Fruit fly (Drosophila melanogaster) whole organism, embryonic: ENCODE measurements around the gene Snx6.

ENCODE experiments used
- C15 ChIP-seq: fragments of 200-800 bp; sonication (Bioruptor generic); IDR thresholded peaks from 3 replicates; pipeline ENCODE4 v1.3.6; 2022; ENCODE audit warnings: missing biosample characterization, missing genetic modification characterization
- CG10274 ChIP-seq: fragments of 200-800 bp; sonication (Bioruptor generic); optimal IDR thresholded peaks from 3 replicates; lab custom pipeline; 2017; ENCODE audit warnings: missing biosample characterization, mild to moderate bottlenecking, missing genetic modification characterization
- CG11456 ChIP-seq: fragments of 200-800 bp; sonication (Bioruptor generic); IDR thresholded peaks from 3 replicates; pipeline ENCODE4 v1.3.6; 2022; ENCODE audit warnings: missing biosample characterization, missing genetic modification characterization
- CG1233 ChIP-seq: fragments of 200-800 bp; sonication (Bioruptor generic); optimal IDR thresholded peaks from 4 replicates; lab custom pipeline; 2018; ENCODE audit warnings: missing biosample characterization, mild to moderate bottlenecking, missing genetic modification characterization
- CG12659 ChIP-seq: fragments of 200-800 bp; sonication (Bioruptor generic); optimal IDR thresholded peaks from 3 replicates; lab custom pipeline; 2017; ENCODE audit warnings: mild to moderate bottlenecking, missing biosample characterization, missing genetic modification reagents, missing genetic modification characterization
- CG13296 ChIP-seq: fragments of 200-800 bp; sonication (Bioruptor generic); optimal IDR thresholded peaks from 3 replicates; lab custom pipeline; 2018; ENCODE audit warnings: missing biosample characterization, mild to moderate bottlenecking, missing genetic modification characterization
- CG17328 ChIP-seq: fragments of 200-800 bp; sonication (Bioruptor generic); IDR thresholded peaks from 2 replicates; pipeline ENCODE4 v1.3.6; 2022; ENCODE audit warnings: missing biosample characterization, missing genetic modification characterization
- CG3065 ChIP-seq: fragments of 200-800 bp; sonication (Bioruptor generic); optimal IDR thresholded peaks from 2 replicates; lab custom pipeline; 2016; ENCODE audit warnings: missing biosample characterization, missing genetic modification characterization
- CG33557 ChIP-seq: fragments of 200-800 bp; sonication (Bioruptor generic); optimal IDR thresholded peaks from 2 replicates; lab custom pipeline; 2019; ENCODE audit warnings: missing biosample characterization, mild to moderate bottlenecking, missing genetic modification characterization, moderate library complexity
- CG34224 ChIP-seq: fragments of 200-800 bp; sonication (Bioruptor generic); IDR thresholded peaks from 3 replicates; pipeline ENCODE4 v1.3.6; 2022; ENCODE audit warnings: missing biosample characterization, missing genetic modification characterization; ENCODE audit not compliant: partially characterized antibody
- CG3847 ChIP-seq: fragments of 200-800 bp; sonication (Bioruptor generic); IDR thresholded peaks from 2 replicates; pipeline ENCODE4 v1.3.6; 2022; ENCODE audit warnings: missing biosample characterization, missing genetic modification characterization
- CG6689 ChIP-seq: fragments of 200-800 bp; sonication (Bioruptor generic); IDR thresholded peaks from 2 replicates; pipeline ENCODE4 v1.3.6; 2022; ENCODE audit warnings: missing biosample characterization, missing genetic modification characterization
- CG8089 ChIP-seq: fragments of 200-800 bp; sonication (Bioruptor generic); optimal IDR thresholded peaks from 3 replicates; lab custom pipeline; 2016; ENCODE audit warnings: missing biosample characterization, missing genetic modification characterization
- CG9727 ChIP-seq: fragments of 200-800 bp; sonication (Bioruptor generic); optimal IDR thresholded peaks from 3 replicates; lab custom pipeline; 2017; ENCODE audit warnings: missing biosample characterization, mild to moderate bottlenecking, missing genetic modification characterization
- Camta ChIP-seq: fragments of 200-800 bp; sonication (Bioruptor generic); optimal IDR thresholded peaks from 2 replicates; lab custom pipeline; 2016; ENCODE audit warnings: missing biosample characterization, missing genetic modification characterization
- CkIIα-i1 ChIP-seq: fragments of 200-800 bp; sonication (Bioruptor generic); IDR thresholded peaks from 2 replicates; pipeline ENCODE4 v1.3.6; 2022; ENCODE audit warnings: missing biosample characterization, missing genetic modification characterization
- D ChIP-seq, 2 experiments: fragments of 200-800 bp in 1 of 2; fragments of >200 bp in 1 of 2; sonication (Bioruptor generic) in 1 of 2; optimal IDR thresholded peaks; 2 replicates in 1 of 2; 3 replicates in 1 of 2; lab custom pipeline; 2017; ENCODE audit warnings: mild to moderate bottlenecking in 1 of 2, missing biosample characterization in 1 of 2, missing genetic modification characterization in 1 of 2, missing genetic modification reagents in 1 of 2
- Dip3 ChIP-seq: fragments of 200-800 bp; sonication (Bioruptor generic); optimal IDR thresholded peaks from 3 replicates; lab custom pipeline; 2016; ENCODE audit warnings: missing biosample characterization, missing genetic modification characterization
- Dll ChIP-seq: fragments of 200-800 bp; sonication (Bioruptor generic); IDR thresholded peaks from 4 replicates; pipeline ENCODE4 v1.3.6; 2022; ENCODE audit warnings: missing biosample characterization, missing genetic modification characterization; ENCODE audit not compliant: partially characterized antibody
- Dref ChIP-seq: fragments of 200-800 bp; sonication (Bioruptor generic); IDR thresholded peaks from 2 replicates; pipeline ENCODE4 v1.3.6; 2022; ENCODE audit warnings: missing biosample characterization, missing genetic modification characterization
- Hmr ChIP-seq: fragments of 200-800 bp; sonication (Bioruptor generic); optimal IDR thresholded peaks from 3 replicates; lab custom pipeline; 2017; ENCODE audit warnings: mild to moderate bottlenecking, missing biosample characterization, missing genetic modification reagents, missing genetic modification characterization
- Hr3 ChIP-seq: fragments of 200-800 bp; sonication (Bioruptor generic); optimal IDR thresholded peaks from 3 replicates; lab custom pipeline; 2016; ENCODE audit warnings: missing biosample characterization, missing genetic modification characterization
- Jarid2 ChIP-seq: fragments of 200-800 bp; sonication (Bioruptor generic); optimal IDR thresholded peaks from 3 replicates; lab custom pipeline; 2017; ENCODE audit warnings: mild to moderate bottlenecking, missing biosample characterization, missing genetic modification reagents, missing genetic modification characterization
- MTF-1 ChIP-seq: fragments of 200-800 bp; sonication (Bioruptor generic); optimal IDR thresholded peaks from 2 replicates; lab custom pipeline; 2018; ENCODE audit warnings: missing biosample characterization, mild to moderate bottlenecking, missing genetic modification characterization, borderline replicate concordance
- Max ChIP-seq: fragments of 200-800 bp; sonication (Bioruptor generic); optimal IDR thresholded peaks from 2 replicates; lab custom pipeline; 2016; ENCODE audit warnings: missing biosample characterization, mild to moderate bottlenecking, missing genetic modification characterization
- Med ChIP-seq: fragments of 200-800 bp; sonication (Bioruptor generic); peaks from one replicate; lab custom pipeline; 2016; ENCODE audit warnings: missing biosample characterization, missing genetic modification characterization, mild to moderate bottlenecking, inconsistent platforms, moderate library complexity
- NC2α ChIP-seq: fragments of 200-800 bp; sonication (Bioruptor generic); optimal IDR thresholded peaks from 2 replicates; lab custom pipeline; 2016; ENCODE audit warnings: missing biosample characterization, missing genetic modification characterization
- Oli ChIP-seq: fragments of 200-800 bp; sonication (Bioruptor generic); optimal IDR thresholded peaks from 2 replicates; lab custom pipeline; 2018; ENCODE audit warnings: missing biosample characterization, mild to moderate bottlenecking, missing genetic modification characterization, moderate library complexity
- Opbp ChIP-seq: fragments of 200-800 bp; sonication (Bioruptor generic); IDR thresholded peaks from 3 replicates; pipeline ENCODE4 v1.3.6; 2022; ENCODE audit warnings: missing biosample characterization, missing genetic modification characterization; ENCODE audit not compliant: partially characterized antibody
- Pdp1 ChIP-seq, 2 experiments: fragments of 200-800 bp; sonication (Bioruptor generic); optimal IDR thresholded peaks; 3 replicates each; lab custom pipeline; 2016; ENCODE audit warnings: missing biosample characterization in 2 of 2, missing genetic modification characterization in 2 of 2, mild to moderate bottlenecking in 1 of 2, moderate library complexity in 1 of 2
- Six4 ChIP-seq: fragments of 200-800 bp; sonication (Bioruptor generic); optimal IDR thresholded peaks from 2 replicates; lab custom pipeline; 2016; ENCODE audit warnings: missing biosample characterization, missing genetic modification characterization
- ase ChIP-seq: fragments of 200-800 bp; sonication (Bioruptor generic); IDR thresholded peaks from 3 replicates; pipeline ENCODE4 v1.3.6; 2022; ENCODE audit warnings: missing biosample characterization, missing genetic modification characterization
- bbx ChIP-seq: fragments of 200-800 bp; sonication (Bioruptor generic); IDR thresholded peaks from 2 replicates; pipeline ENCODE4 v1.3.6; 2022; ENCODE audit warnings: missing biosample characterization, missing genetic modification characterization; ENCODE audit not compliant: partially characterized antibody
- en ChIP-seq: fragments of 200-800 bp; sonication (Bioruptor generic); optimal IDR thresholded peaks from 2 replicates; lab custom pipeline; 2016; ENCODE audit warnings: missing biosample characterization, missing genetic modification characterization
- hkb ChIP-seq, 2 experiments: fragments of 200-800 bp in 1 of 2; fragments of >200 bp in 1 of 2; sonication (Bioruptor generic) in 1 of 2; IDR thresholded peaks in 1 of 2; optimal IDR thresholded peaks in 1 of 2; 2 replicates each; pipeline versions ENCODE4 v1.3.6 to Lab custom; 2017 to 2022; ENCODE audit warnings: missing biosample characterization in 1 of 2, missing genetic modification characterization in 1 of 2
- jigr1 ChIP-seq: fragments of 200-800 bp; sonication (Bioruptor generic); IDR thresholded peaks from 3 replicates; pipeline ENCODE4 v1.3.6; 2022; ENCODE audit warnings: missing biosample characterization, missing genetic modification characterization
- jumu ChIP-seq: fragments of 200-800 bp; sonication (Bioruptor generic); optimal IDR thresholded peaks from 3 replicates; lab custom pipeline; 2016; ENCODE audit warnings: missing biosample characterization, missing genetic modification characterization
- onecut ChIP-seq: fragments of 200-800 bp; sonication (Bioruptor generic); IDR thresholded peaks from 2 replicates; pipeline ENCODE4 v1.3.6; 2022; ENCODE audit warnings: missing biosample characterization, missing genetic modification characterization
- pho ChIP-seq: fragments of 200-800 bp; sonication (Bioruptor generic); optimal IDR thresholded peaks from 2 replicates; lab custom pipeline; 2016; ENCODE audit warnings: missing biosample characterization, missing genetic modification characterization
- pum ChIP-seq: fragments of 200-800 bp; sonication (Bioruptor generic); optimal IDR thresholded peaks from 2 replicates; lab custom pipeline; 2016; ENCODE audit warnings: missing biosample characterization, missing genetic modification characterization
- pzg ChIP-seq: fragments of 200-800 bp; sonication (Bioruptor generic); optimal IDR thresholded peaks from 3 replicates; lab custom pipeline; 2018; ENCODE audit warnings: missing biosample characterization, mild to moderate bottlenecking, missing genetic modification characterization, moderate library complexity
- sna ChIP-seq: fragments of 200-800 bp; sonication (Bioruptor generic); IDR thresholded peaks from 2 replicates; pipeline ENCODE4 v1.3.6; 2022; ENCODE audit warnings: missing biosample characterization, missing genetic modification characterization; ENCODE audit not compliant: partially characterized antibody
- stwl ChIP-seq: fragments of 200-800 bp; sonication (Bioruptor generic); optimal IDR thresholded peaks from 3 replicates; lab custom pipeline; 2018; ENCODE audit warnings: missing biosample characterization, mild to moderate bottlenecking, missing genetic modification characterization, moderate library complexity
- tgo ChIP-seq: fragments of 200-800 bp; sonication (Bioruptor generic); IDR thresholded peaks from 3 replicates; pipeline ENCODE4 v1.3.6; 2022; ENCODE audit warnings: missing biosample characterization, missing genetic modification characterization
- tin ChIP-seq: fragments of 200-800 bp; sonication (Bioruptor generic); optimal IDR thresholded peaks from 3 replicates; lab custom pipeline; 2016; ENCODE audit warnings: missing biosample characterization, missing genetic modification characterization
- unpg ChIP-seq: fragments of 200-800 bp; sonication (Bioruptor generic); optimal IDR thresholded peaks from 3 replicates; lab custom pipeline; 2018; ENCODE audit warnings: missing biosample characterization, mild to moderate bottlenecking, missing genetic modification characterization, moderate library complexity
- wor ChIP-seq: fragments of 200-800 bp; sonication (Bioruptor generic); IDR thresholded peaks from 2 replicates; pipeline ENCODE4 v1.3.6; 2022; ENCODE audit warnings: missing biosample characterization, missing genetic modification characterization
- z ChIP-seq: fragments of 200-800 bp; sonication (Bioruptor generic); IDR thresholded peaks from 3 replicates; pipeline ENCODE4 v1.3.6; 2022; ENCODE audit warnings: missing biosample characterization, missing genetic modification characterization

The Snx6 gene

dm6 chr2L:8212666-8213270 lies 7.8 kb downstream of the Snx6 start, which contains the start of the genes CG8372 and CG8360 (continued):
- TF ChIP-seq Dll (GFP tag; lab: Robert Waterston, UW) (peak; percentile 74), Dref (GFP tag; lab: Robert Waterston, UW) (peak; percentile 51), Camta (GFP tag; lab: Kevin White, UChicago) (peak; percentile 99), Jarid2 (GFP tag; lab: Kevin White, UChicago) (peak; percentile 92), hkb (optimal IDR thresholded peaks at IDR 0.05; lab: Kevin White, UChicago) (no peak), hkb (GFP tag; IDR thresholded peaks at IDR 0.05; lab: Robert Waterston, UW) (peak; percentile 99), Med (GFP tag; lab: Kevin White, UChicago) (peak; percentile 100), Dip3 (GFP tag; lab: Kevin White, UChicago) (peak; percentile 99), Six4 (GFP tag; lab: Kevin White, UChicago) (peak; percentile 99), CG13296 (GFP tag; lab: Kevin White, UChicago) (peak; percentile 98), CG3065 (GFP tag; lab: Kevin White, UChicago) (peak; percentile 97), z (peak; percentile 84), jumu (peak; percentile 99), pzg (GFP tag; lab: Kevin White, UChicago) (peak; percentile 74), Hr3 (GFP tag; lab: Kevin White, UChicago) (peak; percentile 99), D (optimal IDR thresholded peaks at IDR 0.05; lab: Kevin White, UChicago) (no peak), D (GFP tag; optimal IDR thresholded peaks at IDR 0.05; lab: Kevin White, UChicago) (peak; percentile 98), tin (peak; percentile 99), MTF-1 (GFP tag; lab: Kevin White, UChicago) (peak; percentile 97), sna (GFP tag; lab: Robert Waterston, UW) (peak; percentile 69), Opbp (GFP tag; lab: Robert Waterston, UW) (no peak; the same call in 2 of the 3 replicates), tgo (peak; percentile 99), CG10274 (GFP tag; lab: Kevin White, UChicago) (peak; percentile 94), CkIIα-i1 (GFP tag; lab: Robert Waterston, UW) (peak; percentile 92), bbx (no peak), Oli (peak; percentile 99), en (peak; percentile 97), Pdp1 (GFP tag; optimal IDR thresholded peaks at IDR 0.05; lab: Kevin White, UChicago) (peak; percentile 98 to 99), CG3847 (GFP tag; lab: Robert Waterston, UW) (peak; percentile 99), Max (peak; percentile 99), pho (GFP tag; lab: Kevin White, UChicago) (peak; percentile 99), unpg (peak; percentile 99), Hmr (peak; percentile 99), CG9727 (GFP tag; lab: Kevin White, UChicago) (peak; percentile 98), CG6689 (GFP tag; lab: Robert Waterston, UW) (peak; percentile 99), wor (peak; percentile 96), CG8089 (GFP tag; lab: Kevin White, UChicago) (peak; percentile 99), onecut (peak; percentile 96), CG33557 (GFP tag; lab: Kevin White, UChicago) (peak; percentile 95), jigr1 (GFP tag; lab: Robert Waterston, UW) (peak; percentile 97), CG1233 (GFP tag; lab: Kevin White, UChicago) (peak; percentile 98), ase (GFP tag; lab: Robert Waterston, UW) (peak; percentile 99), pum (GFP tag; lab: Kevin White, UChicago) (peak; percentile 99), CG17328 (GFP tag; lab: Robert Waterston, UW) (peak; percentile 99), stwl (tag; lab: Kevin White, UChicago) (peak; percentile 92), CG11456 (GFP tag; lab: Robert Waterston, UW) (peak; percentile 99), CG34224 (peak; percentile 42; the same call in 2 of the 3 replicates), C15 (GFP tag; lab: Robert Waterston, UW) (peak; percentile 97), CG12659 (GFP tag; lab: Kevin White, UChicago) (peak; percentile 99), NC2α (GFP tag; lab: Kevin White, UChicago) (peak; percentile 97)
